Fruit fly (Drosophila melanogaster) whole organism, embryonic: ENCODE data around the gene PCNA2.
A peak's percentile ranks its signal among the peaks of the same experiment; 100 is the strongest.

Experiments used
- ATbp ChIP-seq: fragments of 200-800 bp; sonication (Bioruptor generic); optimal IDR thresholded peaks from 2 replicates; lab custom pipeline; 2017; ENCODE audit warnings: missing biosample characterization, mild to moderate bottlenecking, missing genetic modification characterization, missing genetic modification reagents
- Awh ChIP-seq: fragments of 200-800 bp; sonication (Bioruptor generic); IDR thresholded peaks from 2 replicates; pipeline ENCODE4, ENCODE4 v1.3.6; 2022; ENCODE audit warnings: missing biosample characterization, missing genetic modification characterization
- B-H1 ChIP-seq: fragments of 200-800 bp; sonication (Bioruptor generic); IDR thresholded peaks from 3 replicates; pipeline ENCODE4 v1.3.6; 2022; ENCODE audit warnings: missing biosample characterization, missing genetic modification characterization
- B-H2 ChIP-seq: fragments of 200-800 bp; sonication (Bioruptor generic); optimal IDR thresholded peaks from 2 replicates; lab custom pipeline; 2018; ENCODE audit warnings: missing biosample characterization, mild to moderate bottlenecking, missing genetic modification characterization
- CG10565 ChIP-seq: fragments of 200-800 bp; sonication (Bioruptor generic); optimal IDR thresholded peaks from 3 replicates; lab custom pipeline; 2016; ENCODE audit warnings: missing biosample characterization, mild to moderate bottlenecking, missing genetic modification characterization
- CG12155 ChIP-seq: fragments of 200-800 bp; sonication (Bioruptor generic); optimal IDR thresholded peaks from 3 replicates; lab custom pipeline; 2016; ENCODE audit warnings: missing biosample characterization, missing genetic modification characterization
- CG12744 ChIP-seq: fragments of 200-800 bp; sonication (Bioruptor generic); optimal IDR thresholded peaks from 2 replicates; lab custom pipeline; 2016; ENCODE audit warnings: missing biosample characterization, missing genetic modification characterization
- CG12769 ChIP-seq: fragments of 200-800 bp; sonication (Bioruptor generic); optimal IDR thresholded peaks from 2 replicates; lab custom pipeline; 2019; ENCODE audit warnings: missing biosample characterization, mild to moderate bottlenecking, missing genetic modification characterization, moderate library complexity
- CG31441 ChIP-seq: fragments of 200-800 bp; sonication (Bioruptor generic); IDR thresholded peaks from 2 replicates; pipeline ENCODE4 v1.3.6; 2022; ENCODE audit warnings: missing biosample characterization, missing genetic modification characterization
- CG5245 ChIP-seq: fragments of 200-800 bp; sonication (Bioruptor generic); optimal IDR thresholded peaks from 3 replicates; lab custom pipeline; 2016; ENCODE audit warnings: missing biosample characterization, missing genetic modification characterization
- CG6272 ChIP-seq: fragments of 200-800 bp; sonication (Bioruptor generic); IDR thresholded peaks from 2 replicates; pipeline ENCODE4 v1.3.6; 2022; ENCODE audit warnings: missing biosample characterization, missing genetic modification characterization
- CG7786 ChIP-seq: fragments of 200-800 bp; sonication (Bioruptor generic); optimal IDR thresholded peaks from 2 replicates; lab custom pipeline; 2016; ENCODE audit warnings: missing biosample characterization, missing genetic modification characterization
- CG7963 ChIP-seq: fragments of 200-800 bp; sonication (Bioruptor generic); IDR thresholded peaks from 3 replicates; pipeline ENCODE4 v1.3.6; 2022; ENCODE audit warnings: missing biosample characterization, missing genetic modification characterization; ENCODE audit not compliant: partially characterized antibody
- CG8089 ChIP-seq: fragments of 200-800 bp; sonication (Bioruptor generic); optimal IDR thresholded peaks from 3 replicates; lab custom pipeline; 2016; ENCODE audit warnings: missing biosample characterization, missing genetic modification characterization
- CG8359 ChIP-seq: fragments of 200-800 bp; sonication (Bioruptor generic); optimal IDR thresholded peaks from 2 replicates; lab custom pipeline; 2017; ENCODE audit warnings: missing biosample characterization, mild to moderate bottlenecking, missing genetic modification characterization, borderline replicate concordance
- CG8478 ChIP-seq: fragments of >200 bp; optimal IDR thresholded peaks from 2 replicates; lab custom pipeline; 2018
- CG8944 ChIP-seq: fragments of 200-800 bp; sonication (Bioruptor generic); optimal IDR thresholded peaks from 3 replicates; lab custom pipeline; 2016; ENCODE audit warnings: missing biosample characterization, missing genetic modification characterization
- CoRest ChIP-seq: fragments of 200-800 bp; sonication (Bioruptor generic); optimal IDR thresholded peaks from 3 replicates; lab custom pipeline; 2018; ENCODE audit warnings: missing biosample characterization, mild to moderate bottlenecking, missing genetic modification characterization, moderate library complexity
- Dip3 ChIP-seq: fragments of 200-800 bp; sonication (Bioruptor generic); optimal IDR thresholded peaks from 3 replicates; lab custom pipeline; 2016; ENCODE audit warnings: missing biosample characterization, missing genetic modification characterization
- Doc2 ChIP-seq: fragments of 200-800 bp; sonication (Bioruptor generic); IDR thresholded peaks from 2 replicates; pipeline ENCODE4 v1.3.6; 2022; ENCODE audit warnings: missing biosample characterization, missing genetic modification characterization
- HLHmδ ChIP-seq: fragments of 200-800 bp; sonication (Bioruptor generic); optimal IDR thresholded peaks from 2 replicates; lab custom pipeline; 2018; ENCODE audit warnings: missing biosample characterization, mild to moderate bottlenecking, missing genetic modification characterization, moderate library complexity
- Hmr ChIP-seq: fragments of 200-800 bp; sonication (Bioruptor generic); optimal IDR thresholded peaks from 3 replicates; lab custom pipeline; 2017; ENCODE audit warnings: mild to moderate bottlenecking, missing biosample characterization, missing genetic modification reagents, missing genetic modification characterization
- Meics ChIP-seq: fragments of 200-800 bp; sonication (Bioruptor generic); optimal IDR thresholded peaks from 2 replicates; lab custom pipeline; 2017; ENCODE audit warnings: missing biosample characterization, mild to moderate bottlenecking, missing genetic modification characterization
- Ssrp ChIP-seq: fragments of 200-800 bp; sonication (Bioruptor generic); optimal IDR thresholded peaks from 2 replicates; lab custom pipeline; 2018; ENCODE audit warnings: missing biosample characterization, mild to moderate bottlenecking, missing genetic modification characterization, moderate library complexity
- abd-A ChIP-seq: fragments of 200-800 bp; sonication (Bioruptor generic); optimal IDR thresholded peaks from 3 replicates; lab custom pipeline; 2019; ENCODE audit warnings: missing biosample characterization, mild to moderate bottlenecking, missing genetic modification characterization, moderate library complexity
- al ChIP-seq: fragments of 200-800 bp; sonication (Bioruptor generic); IDR thresholded peaks from 2 replicates; pipeline ENCODE4 v1.3.6; 2022; ENCODE audit warnings: missing biosample characterization, missing genetic modification characterization
- ap ChIP-seq: fragments of 200-800 bp; sonication (Bioruptor generic); IDR thresholded peaks from 2 replicates; pipeline ENCODE4 v1.3.6; 2022; ENCODE audit warnings: missing biosample characterization, missing genetic modification characterization
- bowl ChIP-seq: fragments of 200-800 bp; sonication (Bioruptor generic); IDR thresholded peaks from 2 replicates; pipeline ENCODE4 v1.3.6; 2022; ENCODE audit warnings: missing biosample characterization, missing genetic modification characterization
- cas ChIP-seq: fragments of 200-800 bp; sonication (Bioruptor generic); IDR thresholded peaks from 2 replicates; pipeline ENCODE4 v1.3.6; 2022; ENCODE audit warnings: missing biosample characterization, missing genetic modification characterization
- chif ChIP-seq, 2 experiments: fragments of 200-800 bp; sonication (Bioruptor generic); optimal IDR thresholded peaks; 3 replicates each; lab custom pipeline; 2016; ENCODE audit warnings: missing biosample characterization in 2 of 2, missing genetic modification characterization in 2 of 2
- crc ChIP-seq: fragments of 200-800 bp; sonication (Bioruptor generic); optimal IDR thresholded peaks from 2 replicates; lab custom pipeline; 2016; ENCODE audit warnings: missing biosample characterization, missing genetic modification characterization
- da ChIP-seq: fragments of 200-800 bp; sonication (Bioruptor generic); optimal IDR thresholded peaks from 2 replicates; lab custom pipeline; 2016; ENCODE audit warnings: missing biosample characterization, missing genetic modification characterization
- dati ChIP-seq: fragments of 200-800 bp; sonication (Bioruptor generic); IDR thresholded peaks from 2 replicates; pipeline ENCODE4 v1.3.6; 2022; ENCODE audit warnings: missing biosample characterization, missing genetic modification characterization
- disco-r ChIP-seq: fragments of 200-800 bp; sonication (Bioruptor generic); optimal IDR thresholded peaks from 2 replicates; lab custom pipeline; 2016; ENCODE audit warnings: missing biosample characterization, missing genetic modification characterization
- eve ChIP-seq, 2 experiments: fragments of >200 bp; optimal IDR thresholded peaks; 2 replicates each; lab custom pipeline; 2017; ENCODE audit warnings: missing biosample characterization in 2 of 2, missing genetic modification characterization in 2 of 2
- exex ChIP-seq: fragments of 200-800 bp; sonication (Bioruptor generic); optimal IDR thresholded peaks from 4 replicates; lab custom pipeline; 2018; ENCODE audit warnings: missing biosample characterization, mild to moderate bottlenecking, missing genetic modification characterization, moderate library complexity
- grn ChIP-seq: fragments of 200-800 bp; sonication (Bioruptor generic); optimal IDR thresholded peaks from 3 replicates; lab custom pipeline; 2017; ENCODE audit warnings: missing biosample characterization, missing genetic modification characterization
- kah ChIP-seq: fragments of 200-800 bp; sonication (Bioruptor generic); optimal IDR thresholded peaks from 2 replicates; lab custom pipeline; 2018; ENCODE audit warnings: missing biosample characterization, mild to moderate bottlenecking, missing genetic modification characterization
- nmo ChIP-seq: fragments of 200-800 bp; sonication (Bioruptor generic); optimal IDR thresholded peaks from 2 replicates; lab custom pipeline; 2018; ENCODE audit warnings: missing biosample characterization, mild to moderate bottlenecking, missing genetic modification characterization, moderate library complexity
- otp ChIP-seq: fragments of 200-800 bp; sonication (Bioruptor generic); IDR thresholded peaks from 3 replicates; pipeline ENCODE4, ENCODE4 v1.3.6; 2022; ENCODE audit warnings: missing biosample characterization, missing genetic modification characterization
- peb ChIP-seq: fragments of 200-800 bp; sonication (Bioruptor generic); IDR thresholded peaks from 2 replicates; pipeline ENCODE4 v1.3.6; 2022; ENCODE audit warnings: missing biosample characterization, missing genetic modification characterization
- pum ChIP-seq: fragments of 200-800 bp; sonication (Bioruptor generic); optimal IDR thresholded peaks from 2 replicates; lab custom pipeline; 2016; ENCODE audit warnings: missing biosample characterization, missing genetic modification characterization
- run ChIP-seq: fragments of 200-800 bp; sonication (Bioruptor generic); optimal IDR thresholded peaks from 3 replicates; lab custom pipeline; 2018; ENCODE audit warnings: missing biosample characterization, mild to moderate bottlenecking, missing genetic modification characterization
- sc ChIP-seq, 3 experiments: fragments of >200 bp in 2 of 3; fragments of 200-800 bp in 1 of 3; sonication (Bioruptor generic) in 1 of 3; optimal IDR thresholded peaks; 2 replicates in 2 of 3; 3 replicates in 1 of 3; lab custom pipeline; 2017; ENCODE audit warnings: mild to moderate bottlenecking in 1 of 3, missing biosample characterization in 1 of 3, missing genetic modification characterization in 1 of 3, missing genetic modification reagents in 1 of 3
- sd ChIP-seq: fragments of 200-800 bp; sonication (Bioruptor generic); optimal IDR thresholded peaks from 3 replicates; lab custom pipeline; 2018; ENCODE audit warnings: missing biosample characterization, mild to moderate bottlenecking, missing genetic modification characterization, moderate library complexity
- shn ChIP-seq: fragments of 200-800 bp; sonication (Bioruptor generic); optimal IDR thresholded peaks from 3 replicates; lab custom pipeline; 2016; ENCODE audit warnings: missing biosample characterization, missing genetic modification characterization
- slbo ChIP-seq: fragments of 200-800 bp; sonication (Bioruptor generic); IDR thresholded peaks from 2 replicates; pipeline ENCODE4 v1.3.6; 2022; ENCODE audit warnings: missing biosample characterization, missing genetic modification characterization
- trem ChIP-seq: fragments of 200-800 bp; optimal IDR thresholded peaks from 3 replicates; lab custom pipeline; 2019; ENCODE audit warnings: missing biosample characterization, mild to moderate bottlenecking, missing genetic modification characterization, moderate library complexity
- unc-4 ChIP-seq: fragments of 200-800 bp; sonication (Bioruptor generic); IDR thresholded peaks from 2 replicates; pipeline ENCODE4 v1.3.6; 2022; ENCODE audit warnings: missing biosample characterization, missing genetic modification characterization; ENCODE audit not compliant: partially characterized antibody
- wor ChIP-seq: fragments of 200-800 bp; sonication (Bioruptor generic); IDR thresholded peaks from 2 replicates; pipeline ENCODE4 v1.3.6; 2022; ENCODE audit warnings: missing biosample characterization, missing genetic modification characterization

PCNA2 gene

dm6 chr2L:19575626-19576298 lies 8.0 kb downstream of the PCNA2 start (continued):
- TF ChIP-seq Meics (GFP tag; lab: Kevin White, UChicago) (peak; percentile 98), da (peak; percentile 94), slbo (GFP tag; lab: Robert Waterston, UW) (peak; percentile 96), trem (peak; percentile 91), crc (GFP tag; lab: Kevin White, UChicago) (peak; percentile 95), sc (optimal IDR thresholded peaks at IDR 0.05; lab: Kevin White, UChicago) (no peak), sc (GFP tag; optimal IDR thresholded peaks at IDR 0.05; lab: Kevin White, UChicago) (peak; percentile 91), otp (GFP tag; lab: Robert Waterston, UW) (peak; percentile 76; the same call in 2 of the 3 replicates), shn (GFP tag; lab: Kevin White, UChicago) (peak; percentile 97), Awh (GFP tag; lab: Robert Waterston, UW) (peak; percentile 81; the same call in 1 of the 2 replicates), CG31441 (GFP tag; lab: Robert Waterston, UW) (peak; percentile 97), run (tag; lab: Kevin White, UChicago) (peak; percentile 92), abd-A (tag; lab: Kevin White, UChicago) (peak; percentile 90), CG7786 (peak; percentile 96), CG12769 (tag; lab: Kevin White, UChicago) (peak; percentile 97), CG10565 (peak; percentile 83), CoRest (tag; lab: Kevin White, UChicago) (peak; percentile 98), CG12155 (GFP tag; lab: Kevin White, UChicago) (peak; percentile 94), wor (GFP tag; lab: Robert Waterston, UW) (peak; percentile 93), CG12744 (GFP tag; lab: Kevin White, UChicago) (peak; percentile 96), B-H2 (GFP tag; lab: Kevin White, UChicago) (peak; percentile 72), ap (GFP tag; lab: Robert Waterston, UW) (peak; percentile 85), CG5245 (peak; percentile 93), ATbp (GFP tag; lab: Kevin White, UChicago) (peak; percentile 88), CG8359 (GFP tag; lab: Kevin White, UChicago) (peak; percentile 89), B-H1 (GFP tag; lab: Robert Waterston, UW) (peak; percentile 89), bowl (GFP tag; lab: Robert Waterston, UW) (peak; percentile 47; the same call in 1 of the 2 replicates), grn (GFP tag; lab: Kevin White, UChicago) (peak; percentile 78), nmo (GFP tag; lab: Kevin White, UChicago) (peak; percentile 98), eve (GFP tag; optimal IDR thresholded peaks at IDR 0.05; lab: Kevin White, UChicago) (no peak), dati (GFP tag; lab: Robert Waterston, UW) (no peak; the same call in 1 of the 2 replicates), CG8478 (lab: Kevin White, UChicago) (peak; percentile 63), disco-r (GFP tag; lab: Kevin White, UChicago) (peak; percentile 94), chif (GFP tag; optimal IDR thresholded peaks at IDR 0.05; lab: Kevin White, UChicago) (peak; percentile 96 to 97), Ssrp (tag; lab: Kevin White, UChicago) (peak; percentile 97), CG8089 (GFP tag; lab: Kevin White, UChicago) (peak; percentile 93), unc-4 (no peak), exex (peak; percentile 67), al (peak; percentile 95), Dip3 (peak; percentile 97), kah (GFP tag; lab: Kevin White, UChicago) (peak; percentile 86), sd (peak; percentile 100), CG7963 (no peak), CG6272 (GFP tag; lab: Robert Waterston, UW) (peak; percentile 94), Doc2 (peak; percentile 78), pum (GFP tag; lab: Kevin White, UChicago) (peak; percentile 96), HLHmδ (GFP tag; lab: Kevin White, UChicago) (peak; percentile 98), CG8944 (GFP tag; lab: Kevin White, UChicago) (peak; percentile 94), peb (GFP tag; lab: Robert Waterston, UW) (peak; percentile 89), cas (peak; percentile 74), Hmr (peak; percentile 97)
